Worm (Caenorhabditis elegans) whole organism, L1 larva: Measurements from ENCODE around the gene cct-7.

ENCODE experiments used
- aha-1 ChIP-seq: fragments of 150-350 bp; optimal IDR thresholded peaks from 2 replicates; lab custom pipeline; 2014; ENCODE audit warnings: missing biosample characterization, missing genetic modification characterization
- ceh-82 ChIP-seq, 3 experiments: fragments of 150-350 bp in 1 of 3; sonication (generic microtip) in 2 of 3; optimal IDR thresholded peaks; 2 replicates each; lab custom pipeline; 2014 to 2017; ENCODE audit warnings: missing biosample characterization in 3 of 3, missing genetic modification characterization in 3 of 3
- ceh-88 ChIP-seq: fragments of 200-800 bp; sonication (Bioruptor generic); IDR thresholded peaks from 2 replicates; pipeline ENCODE4 v1.3.6; 2022; ENCODE audit warnings: missing genetic modification characterization, missing compliant biosample characterization
- dpl-1 ChIP-seq, 3 experiments: fragments of 150-350 bp in 2 of 3; sonication (generic microtip) in 1 of 3; optimal IDR thresholded peaks; 2 replicates each; lab custom pipeline; 2014 to 2017; ENCODE audit warnings: missing biosample characterization in 3 of 3, missing genetic modification characterization in 3 of 3, missing genetic modification reagents in 3 of 3
- dsc-1 ChIP-seq: sonication (generic microtip); optimal IDR thresholded peaks from 2 replicates; lab custom pipeline; 2016; ENCODE audit warnings: mild to moderate bottlenecking, missing genetic modification characterization, missing compliant biosample characterization
- efl-1 ChIP-seq, 4 experiments: fragments of 150-350 bp; optimal IDR thresholded peaks in 3 of 4; peaks in 1 of 4; 1 replicate in 1 of 4; 2 replicates in 3 of 4; lab custom pipeline; 2014; ENCODE audit warnings: missing biosample characterization in 2 of 4, missing genetic modification characterization in 2 of 4, missing genetic modification reagents in 2 of 4
- efl-3 ChIP-seq: fragments of 200-800 bp; sonication (Bioruptor generic); optimal IDR thresholded peaks from 2 replicates; lab custom pipeline; 2018; ENCODE audit warnings: mild to moderate bottlenecking, missing genetic modification characterization, missing compliant biosample characterization
- egl-27 ChIP-seq, 2 experiments: fragments of 150-350 bp in 1 of 2; sonication (generic microtip); optimal IDR thresholded peaks; 3 replicates each; lab custom pipeline; 2017 to 2018; ENCODE audit warnings: missing biosample characterization in 2 of 2, missing genetic modification characterization in 2 of 2, missing genetic modification reagents in 2 of 2
- elt-2 ChIP-seq: sonication (generic microtip); optimal IDR thresholded peaks from 2 replicates; lab custom pipeline; 2016; ENCODE audit warnings: missing genetic modification characterization, mild to moderate bottlenecking, inconsistent platforms, missing compliant biosample characterization, missing genetic modification reagents
- elt-3 ChIP-seq, 6 experiments: fragments of 150-350 bp in 1 of 6; sonication (generic microtip); optimal IDR thresholded peaks; 2 replicates each; lab custom pipeline; 2017 to 2018; ENCODE audit warnings: missing biosample characterization in 6 of 6, missing genetic modification characterization in 6 of 6, inconsistent platforms in 1 of 6
- fkh-10 ChIP-seq: sonication (generic microtip); optimal IDR thresholded peaks from 2 replicates; lab custom pipeline; 2017; ENCODE audit warnings: missing biosample characterization, missing genetic modification reagents, missing genetic modification characterization
- grh-1 ChIP-seq: fragments of 200-800 bp; sonication (Bioruptor generic); IDR thresholded peaks from 2 replicates; pipeline ENCODE4 v1.3.6; 2022; ENCODE audit warnings: missing genetic modification reagents, missing genetic modification characterization, missing compliant biosample characterization
- hlh-17 ChIP-seq: fragments of 200-800 bp; sonication (Bioruptor generic); optimal IDR thresholded peaks from 2 replicates; lab custom pipeline; 2018; ENCODE audit warnings: missing genetic modification characterization, mild to moderate bottlenecking, missing compliant biosample characterization, moderate library complexity, borderline replicate concordance
- hlh-4 ChIP-seq: sonication (generic microtip); optimal IDR thresholded peaks from 2 replicates; lab custom pipeline; 2016; ENCODE audit warnings: mild to moderate bottlenecking, missing genetic modification characterization, missing compliant biosample characterization
- irx-1 ChIP-seq: sonication (generic microtip); optimal IDR thresholded peaks from 2 replicates; lab custom pipeline; 2016; ENCODE audit warnings: missing genetic modification characterization, missing compliant biosample characterization
- isw-1 ChIP-seq: fragments of 200-800 bp; sonication (Bioruptor generic); IDR thresholded peaks from 2 replicates; pipeline ENCODE4 v1.3.6; 2022; ENCODE audit warnings: missing genetic modification characterization, missing compliant biosample characterization
- jun-1 ChIP-seq: fragments of 150-350 bp; optimal IDR thresholded peaks from 2 replicates; lab custom pipeline; 2014; ENCODE audit warnings: missing biosample characterization, missing genetic modification reagents, missing genetic modification characterization
- lin-14 ChIP-seq: fragments of 200-800 bp; sonication (Bioruptor generic); optimal IDR thresholded peaks from 2 replicates; lab custom pipeline; 2018; ENCODE audit warnings: mild to moderate bottlenecking, missing genetic modification characterization, moderate library complexity, missing compliant biosample characterization
- lsy-2 ChIP-seq, 2 experiments: fragments of 150-350 bp; optimal IDR thresholded peaks; 2 replicates each; lab custom pipeline; 2014; ENCODE audit warnings: missing biosample characterization in 2 of 2, missing genetic modification characterization in 2 of 2
- mab-9 ChIP-seq: fragments of 200-800 bp; sonication (Bioruptor generic); IDR thresholded peaks from 2 replicates; pipeline ENCODE4 v1.3.6; 2022; ENCODE audit warnings: missing genetic modification reagents, missing genetic modification characterization, missing compliant biosample characterization
- mdl-1 ChIP-seq, 2 experiments: fragments of 150-350 bp; optimal IDR thresholded peaks; 2 replicates each; lab custom pipeline; 2014 to 2017; ENCODE audit warnings: missing biosample characterization in 2 of 2, missing genetic modification characterization in 2 of 2, inconsistent platforms in 1 of 2
- nhr-11 ChIP-seq: fragments of 150-350 bp; optimal IDR thresholded peaks from 2 replicates; lab custom pipeline; 2014; ENCODE audit warnings: missing biosample characterization, missing genetic modification characterization
- nhr-12 ChIP-seq: sonication (generic microtip); optimal IDR thresholded peaks from 2 replicates; lab custom pipeline; 2017; ENCODE audit warnings: missing biosample characterization, missing genetic modification characterization
- nhr-20 ChIP-seq: sonication (generic microtip); optimal IDR thresholded peaks from 2 replicates; lab custom pipeline; 2016; ENCODE audit warnings: mild to moderate bottlenecking, missing genetic modification characterization, missing compliant biosample characterization
- nhr-85 ChIP-seq: sonication (generic microtip); peaks from one replicate; lab custom pipeline; 2016; ENCODE audit warnings: missing genetic modification characterization, inconsistent platforms, missing compliant biosample characterization
- nhr-90 ChIP-seq: sonication (generic microtip); optimal IDR thresholded peaks from 2 replicates; lab custom pipeline; 2016; ENCODE audit warnings: mild to moderate bottlenecking, missing genetic modification characterization, missing compliant biosample characterization; ENCODE audit not compliant: poor library complexity
- skn-1 ChIP-seq: fragments of 150-350 bp; optimal IDR thresholded peaks from 2 replicates; lab custom pipeline; 2014; ENCODE audit warnings: missing biosample characterization, missing genetic modification characterization
- snu-23 ChIP-seq: sonication (generic microtip); optimal IDR thresholded peaks from 2 replicates; lab custom pipeline; 2016; ENCODE audit warnings: missing genetic modification characterization, missing compliant biosample characterization
- sup-37 ChIP-seq: fragments of 200-800 bp; sonication (Bioruptor generic); optimal IDR thresholded peaks from 2 replicates; lab custom pipeline; 2018; ENCODE audit warnings: mild to moderate bottlenecking, missing genetic modification characterization, missing compliant biosample characterization
- swsn-7 ChIP-seq: sonication (generic microtip); optimal IDR thresholded peaks from 2 replicates; lab custom pipeline; 2016; ENCODE audit warnings: missing genetic modification characterization, missing compliant biosample characterization
- tlp-1 ChIP-seq: fragments of 150-350 bp; optimal IDR thresholded peaks from 2 replicates; lab custom pipeline; 2014; ENCODE audit warnings: missing biosample characterization, missing genetic modification characterization
- unc-130 ChIP-seq: fragments of 150-350 bp; optimal IDR thresholded peaks from 2 replicates; lab custom pipeline; 2017; ENCODE audit warnings: missing biosample characterization, missing genetic modification characterization, inconsistent platforms
- vab-15 ChIP-seq: sonication (generic microtip); optimal IDR thresholded peaks from 2 replicates; lab custom pipeline; 2017; ENCODE audit warnings: missing genotype, mild to moderate bottlenecking, missing genetic modification characterization, missing compliant biosample characterization
- xbp-1 ChIP-seq: sonication (generic microtip); optimal IDR thresholded peaks from 2 replicates; lab custom pipeline; 2016; ENCODE audit warnings: missing genetic modification characterization, missing compliant biosample characterization

Gene cct-7

ce11 chrV:1918030-1918559 lies 46.0 kb downstream of the cct-7 start, which contains the start of gene Y32G9A.2 (continued):
- TF ChIP-seq mdl-1 (tag; optimal IDR thresholded peaks at IDR 0.05; lab: Kevin White, UChicago) (no peak), fkh-10 (no peak), elt-3 (tag; optimal IDR thresholded peaks at IDR 0.05; lab: Kevin White, UChicago) (no peak), tlp-1 (no peak), elt-2 (tag; lab: Kevin White, UChicago) (no peak), jun-1 (tag; lab: Kevin White, UChicago) (no peak), hlh-4 (tag; lab: Kevin White, UChicago) (no peak), nhr-20 (tag; lab: Kevin White, UChicago) (peak; percentile 49), lin-14 (GFP tag; lab: Kevin White, UChicago) (no peak), dpl-1 (GFP tag; optimal IDR thresholded peaks at IDR 0.05; lab: Kevin White, UChicago) (peak; percentile 43 to 62 (median 61)), nhr-12 (no peak), nhr-90 (peak; percentile 42), isw-1 (GFP tag; lab: Robert Waterston, UW) (peak; percentile 6; the same call in 1 of the 2 replicates), egl-27 (tag; optimal IDR thresholded peaks at IDR 0.05; lab: Kevin White, UChicago) (no peak), lsy-2 (tag; optimal IDR thresholded peaks at IDR 0.05; lab: Kevin White, UChicago) (peak in 1 of 2 experiments; percentile 72), nhr-85 (peak; percentile 68), vab-15 (tag; lab: Kevin White, UChicago) (no peak), dsc-1 (tag; lab: Kevin White, UChicago) (peak; percentile 20), grh-1 (GFP tag; lab: Robert Waterston, UW) (no peak), ceh-82 (tag; optimal IDR thresholded peaks at IDR 0.05; lab: Kevin White, UChicago) (peak in 1 of 3 experiments; percentile 36), irx-1 (tag; lab: Kevin White, UChicago) (no peak), snu-23 (GFP tag; lab: Kevin White, UChicago) (peak; percentile 63), mab-9 (no peak), swsn-7 (peak; percentile 30), efl-1 (optimal IDR thresholded peaks at IDR 0.05; lab: Kevin White, UChicago) (peak; percentile 62 to 64), efl-1 (GFP tag; optimal IDR thresholded peaks at IDR 0.05 in 1 of 2; lab: Kevin White, UChicago) (peak; percentile 59 to 94), skn-1 (tag; lab: Kevin White, UChicago) (peak; percentile 43), ceh-88 (GFP tag; lab: Robert Waterston, UW) (no peak), xbp-1 (tag; lab: Kevin White, UChicago) (peak; percentile 1), aha-1 (tag; lab: Kevin White, UChicago) (no peak)

ce11 chrV:1920105-1920504 lies 48.1 kb downstream of the cct-7 start, which contains the start of gene Y32G9A.12:
Gene Y32G9A.12, minus strand, starts transcription at chrV:1920205.
- no peak for TF ChIP-seq nhr-11 (tag; lab: Kevin White, UChicago)
- TF ChIP-seq efl-3 (GFP tag; lab: Kevin White, UChicago) = no peak
- TF ChIP-seq sup-37 (GFP tag; lab: Kevin White, UChicago) = no peak

ce11 chrV:1921321-1921720 lies 49.3 kb downstream of the cct-7 start, which contains the start of gene gst-37:
Gene gst-37, plus strand, starts transcription at chrV:1921621.
- no peak for TF ChIP-seq skn-1 (tag; lab: Kevin White, UChicago)
- no peak for TF ChIP-seq grh-1 (GFP tag; lab: Robert Waterston, UW)
- no peak for TF ChIP-seq dpl-1 (GFP tag; optimal IDR thresholded peaks at IDR 0.05; lab: Kevin White, UChicago)
- TF ChIP-seq fkh-10 = no peak
- no peak for TF ChIP-seq hlh-17 (GFP tag; lab: Kevin White, UChicago)
- no peak for TF ChIP-seq unc-130
